Worm (Caenorhabditis elegans) whole organism, mixed stage, embryonic: Measurements from ENCODE around the gene F02E11.2.

ENCODE experiments used
- lsy-2 ChIP-seq: fragments of 150-350 bp; optimal IDR thresholded peaks from 2 replicates; lab custom pipeline; 2014; ENCODE audit warnings: missing biosample characterization, missing genetic modification characterization
- mab-5 ChIP-seq: fragments of 150-350 bp; optimal IDR thresholded peaks from 2 replicates; lab custom pipeline; 2014; ENCODE audit warnings: missing biosample characterization, missing genetic modification characterization
- nhr-76 ChIP-seq: sonication (generic microtip); optimal IDR thresholded peaks from 2 replicates; lab custom pipeline; 2017; ENCODE audit warnings: missing biosample characterization, missing genetic modification characterization
- tbx-8 ChIP-seq: fragments of 200-800 bp; sonication (Bioruptor generic); optimal IDR thresholded peaks from 2 replicates; lab custom pipeline; 2018; ENCODE audit warnings: mild to moderate bottlenecking, missing genetic modification characterization, moderate library complexity, missing compliant biosample characterization

DNA sequence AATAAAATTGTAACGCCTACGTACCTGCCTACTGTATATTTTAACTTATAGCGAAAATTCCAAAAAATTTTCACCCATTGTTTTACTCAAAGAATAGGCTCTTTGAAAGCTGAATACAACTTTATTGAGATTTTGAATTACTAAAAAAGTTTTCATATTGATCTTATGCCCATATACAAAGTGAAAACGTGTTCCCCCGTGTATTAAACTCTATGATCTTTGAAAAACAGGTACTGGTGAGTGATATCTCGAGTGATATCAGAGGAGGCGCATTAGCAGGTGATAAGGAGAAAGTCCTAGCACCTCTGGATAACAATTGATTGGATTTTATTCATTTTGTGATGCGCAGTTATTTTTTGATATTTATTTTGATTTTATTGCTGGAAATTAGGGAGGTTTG is 22.4 kb upstream of the F02E11.2 start, which contains the start of gene C17F4.3:
- TF ChIP-seq mab-5 (tag; lab: Kevin White, UChicago) (no peak), lsy-2 (tag; lab: Kevin White, UChicago) (no peak), tbx-8 (GFP tag; lab: Kevin White, UChicago) (no peak), nhr-76 (no peak)
